Worm (Caenorhabditis elegans) whole organism, late embryonic: ENCODE results near the gene cmtr-2.
A peak's percentile ranks its signal among the peaks of the same experiment; 100 is the strongest.

Experiments
- T23F11.4 ChIP-seq: fragments of 200-800 bp; sonication (Bioruptor generic); optimal IDR thresholded peaks from 2 replicates; lab custom pipeline; 2018; ENCODE audit warnings: mild to moderate bottlenecking, missing genetic modification characterization, missing compliant biosample characterization
- Y22D7AL.16 ChIP-seq: sonication (generic microtip); optimal IDR thresholded peaks from 2 replicates; lab custom pipeline; 2016; ENCODE audit warnings: missing genetic modification characterization, missing compliant biosample characterization
- ahr-1 ChIP-seq: sonication (generic microtip); optimal IDR thresholded peaks from 2 replicates; lab custom pipeline; 2016; ENCODE audit warnings: missing genetic modification characterization, missing compliant biosample characterization
- ceh-14 ChIP-seq: sonication (generic microtip); optimal IDR thresholded peaks from 2 replicates; lab custom pipeline; 2016; ENCODE audit warnings: missing genotype, missing genetic modification characterization, missing compliant biosample characterization
- ceh-18 ChIP-seq: sonication (generic microtip); optimal IDR thresholded peaks from 2 replicates; lab custom pipeline; 2016; ENCODE audit warnings: missing genetic modification characterization, missing compliant biosample characterization
- ceh-19 ChIP-seq: fragments of 200-800 bp; sonication (Bioruptor generic); optimal IDR thresholded peaks from 2 replicates; lab custom pipeline; 2018; ENCODE audit warnings: mild to moderate bottlenecking, missing genetic modification characterization, missing compliant biosample characterization
- ceh-2 ChIP-seq: sonication (generic microtip); optimal IDR thresholded peaks from 2 replicates; lab custom pipeline; 2016; ENCODE audit warnings: missing genotype, missing genetic modification characterization, missing compliant biosample characterization
- ceh-24 ChIP-seq: sonication (generic microtip); optimal IDR thresholded peaks from 2 replicates; lab custom pipeline; 2016; ENCODE audit warnings: mild to moderate bottlenecking, missing genetic modification characterization, missing compliant biosample characterization
- ceh-30 ChIP-seq: fragments of 150-350 bp; optimal IDR thresholded peaks from 2 replicates; lab custom pipeline; 2014; ENCODE audit warnings: missing biosample characterization, missing genetic modification characterization
- ceh-45 ChIP-seq: fragments of 200-800 bp; sonication (Bioruptor generic); IDR thresholded peaks from 2 replicates; pipeline ENCODE4 v1.3.6; 2022; ENCODE audit warnings: missing genetic modification reagents, missing genetic modification characterization, missing compliant biosample characterization
- ceh-48 ChIP-seq: sonication (generic microtip); optimal IDR thresholded peaks from 2 replicates; lab custom pipeline; 2016; ENCODE audit warnings: missing genetic modification characterization, inconsistent platforms, missing compliant biosample characterization
- ceh-6 ChIP-seq: fragments of 200-800 bp; sonication (Bioruptor generic); optimal IDR thresholded peaks from 2 replicates; lab custom pipeline; 2018; ENCODE audit warnings: mild to moderate bottlenecking, missing genetic modification characterization, missing compliant biosample characterization
- che-1 ChIP-seq: sonication (generic microtip); optimal IDR thresholded peaks from 2 replicates; lab custom pipeline; 2016; ENCODE audit warnings: mild to moderate bottlenecking, missing genetic modification characterization, missing compliant biosample characterization
- eyg-1 ChIP-seq: sonication (generic microtip); optimal IDR thresholded peaks from 2 replicates; lab custom pipeline; 2016; ENCODE audit warnings: missing genotype, missing genetic modification characterization, missing compliant biosample characterization
- fkh-6 ChIP-seq: sonication (generic microtip); optimal IDR thresholded peaks from 2 replicates; lab custom pipeline; 2016; ENCODE audit warnings: missing genetic modification characterization, missing compliant biosample characterization
- hlh-15 ChIP-seq: sonication (generic microtip); optimal IDR thresholded peaks from 2 replicates; lab custom pipeline; 2016; ENCODE audit warnings: missing genetic modification characterization, missing compliant biosample characterization
- lim-6 ChIP-seq: sonication (generic microtip); optimal IDR thresholded peaks from 2 replicates; lab custom pipeline; 2016; ENCODE audit warnings: missing genetic modification characterization, missing compliant biosample characterization
- madf-2 ChIP-seq: sonication (generic microtip); optimal IDR thresholded peaks from 2 replicates; lab custom pipeline; 2017; ENCODE audit warnings: missing genetic modification characterization, missing compliant biosample characterization
- mec-3 ChIP-seq: sonication (generic microtip); optimal IDR thresholded peaks from 2 replicates; lab custom pipeline; 2016; ENCODE audit warnings: borderline replicate concordance, missing genetic modification characterization, missing compliant biosample characterization
- nfya-1 ChIP-seq: sonication (generic microtip); optimal IDR thresholded peaks from 2 replicates; lab custom pipeline; 2017; ENCODE audit warnings: missing genetic modification characterization, mild to moderate bottlenecking, missing compliant biosample characterization, antibody characterized with exemption, moderate library complexity
- nhr-11 ChIP-seq: fragments of 150-350 bp; optimal IDR thresholded peaks from 2 replicates; lab custom pipeline; 2014; ENCODE audit warnings: missing biosample characterization, missing genetic modification characterization
- pag-3 ChIP-seq: sonication (generic microtip); optimal IDR thresholded peaks from 2 replicates; lab custom pipeline; 2016; ENCODE audit warnings: missing compliant biosample characterization, missing genetic modification characterization, borderline replicate concordance
- pat-9 ChIP-seq: fragments of 200-800 bp; sonication (Bioruptor generic); optimal IDR thresholded peaks from 2 replicates; lab custom pipeline; 2018; ENCODE audit warnings: mild to moderate bottlenecking, missing genetic modification characterization, moderate library complexity, missing compliant biosample characterization
- pax-1 ChIP-seq: fragments of 150-350 bp; optimal IDR thresholded peaks from 2 replicates; lab custom pipeline; 2014; ENCODE audit warnings: missing biosample characterization, missing genetic modification characterization
- pha-2 ChIP-seq: sonication (generic microtip); optimal IDR thresholded peaks from 2 replicates; lab custom pipeline; 2017; ENCODE audit warnings: mild to moderate bottlenecking, missing genetic modification characterization, missing compliant biosample characterization
- pha-4 ChIP-seq: fragments of 150-350 bp; optimal IDR thresholded peaks from 2 replicates; lab custom pipeline; 2018; ENCODE audit warnings: missing biosample characterization, missing genetic modification reagents, missing genetic modification characterization
- pqm-1 ChIP-seq: sonication (generic microtip); optimal IDR thresholded peaks from 2 replicates; lab custom pipeline; 2016; ENCODE audit warnings: missing genetic modification characterization, missing compliant biosample characterization
- pros-1 ChIP-seq: fragments of 150-350 bp; optimal IDR thresholded peaks from 2 replicates; lab custom pipeline; 2014; ENCODE audit warnings: missing biosample characterization, missing genetic modification reagents, missing genetic modification characterization
- ref-2 ChIP-seq: sonication (generic microtip); optimal IDR thresholded peaks from 2 replicates; lab custom pipeline; 2016; ENCODE audit warnings: missing genetic modification characterization, missing compliant biosample characterization
- sdc-2 ChIP-seq: sonication (generic microtip); optimal IDR thresholded peaks from 2 replicates; lab custom pipeline; 2016; ENCODE audit warnings: missing genotype, missing genetic modification characterization, missing compliant biosample characterization
- syd-9 ChIP-seq: sonication (generic microtip); optimal IDR thresholded peaks from 2 replicates; lab custom pipeline; 2016; ENCODE audit warnings: mild to moderate bottlenecking, missing genetic modification characterization, moderate library complexity, missing compliant biosample characterization
- tbx-2 ChIP-seq: sonication (generic microtip); optimal IDR thresholded peaks from 2 replicates; lab custom pipeline; 2016; ENCODE audit warnings: missing genetic modification characterization, missing compliant biosample characterization
- unc-3 ChIP-seq, 2 experiments: fragments of 200-800 bp in 1 of 2; sonication (Bioruptor generic) in 1 of 2; sonication (generic microtip) in 1 of 2; conservative IDR thresholded peaks in 1 of 2; optimal IDR thresholded peaks in 1 of 2; 2 replicates each; pipeline versions ENCODE4 v1.3.6 to Lab custom; 2016 to 2022; ENCODE audit warnings: missing compliant biosample characterization in 2 of 2, missing genetic modification characterization in 2 of 2, missing genetic modification reagents in 1 of 2
- unc-42 ChIP-seq: sonication (generic microtip); optimal IDR thresholded peaks from 2 replicates; lab custom pipeline; 2016; ENCODE audit warnings: missing genotype, missing genetic modification characterization, missing compliant biosample characterization
- unc-55 ChIP-seq: sonication (generic microtip); optimal IDR thresholded peaks from 2 replicates; lab custom pipeline; 2017; ENCODE audit warnings: missing biosample characterization, missing genetic modification reagents, missing genetic modification characterization
- zip-5 ChIP-seq: sonication (generic microtip); optimal IDR thresholded peaks from 2 replicates; lab custom pipeline; 2016; ENCODE audit warnings: missing genetic modification characterization, missing compliant biosample characterization

Gene cmtr-2

DNA sequence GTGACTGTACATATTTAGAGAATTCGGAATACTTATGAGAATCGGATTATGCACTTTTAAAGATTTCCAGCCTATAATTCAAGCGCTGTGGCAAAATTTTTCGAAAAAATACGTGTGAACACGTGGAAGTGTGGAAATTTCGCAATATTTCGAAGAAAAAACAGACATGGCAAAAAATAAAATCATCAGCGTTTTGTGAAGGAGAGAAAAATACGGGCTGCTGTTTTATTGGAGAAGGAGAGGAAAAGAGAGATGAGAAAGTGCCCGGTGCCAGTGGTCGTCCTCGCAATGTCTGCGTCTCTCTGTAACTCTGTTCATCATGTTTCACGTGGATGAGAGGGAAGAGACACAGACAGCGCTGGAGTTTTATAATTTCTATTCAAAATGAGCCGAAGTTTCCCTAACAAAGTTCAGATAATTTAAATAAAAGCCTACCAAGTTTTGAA is 9.2 kb upstream of the cmtr-2 start (continued):
- TF ChIP-seq Y22D7AL.16 (tag; lab: Kevin White, UChicago) = no peak
- TF ChIP-seq lim-6 (tag; lab: Kevin White, UChicago) = no peak
- TF ChIP-seq eyg-1 = no peak
- TF ChIP-seq ceh-45 (GFP tag; lab: Robert Waterston, UW) = no peak
- TF ChIP-seq sdc-2 (tag; lab: Kevin White, UChicago) = no peak
- no peak for TF ChIP-seq T23F11.4 (GFP tag; lab: Kevin White, UChicago)
- no peak for TF ChIP-seq ceh-24 (tag; lab: Kevin White, UChicago)
- TF ChIP-seq ceh-19 = no peak
- no peak for TF ChIP-seq syd-9 (tag; lab: Kevin White, UChicago)
- TF ChIP-seq tbx-2 (tag; lab: Kevin White, UChicago) = peak; percentile 3
- no peak for TF ChIP-seq unc-3 (GFP tag; conservative IDR thresholded peaks at IDR 0.05; lab: Robert Waterston, UW)
- TF ChIP-seq unc-3 (tag; optimal IDR thresholded peaks at IDR 0.05; lab: Kevin White, UChicago) = no peak
- no peak for TF ChIP-seq pax-1
- TF ChIP-seq ceh-6 = no peak
- no peak for TF ChIP-seq madf-2 (tag; lab: Kevin White, UChicago)
- no peak for TF ChIP-seq pha-4 (tag; lab: Kevin White, UChicago)
- TF ChIP-seq nhr-11 (tag; lab: Kevin White, UChicago) = no peak
- peak; percentile 11 for TF ChIP-seq ceh-18 (tag; lab: Kevin White, UChicago)
- peak; percentile 80 for TF ChIP-seq nfya-1 (tag; lab: Kevin White, UChicago)
- TF ChIP-seq ceh-30 (tag; lab: Kevin White, UChicago) = no peak
- peak; percentile 27 for TF ChIP-seq unc-42 (tag; lab: Kevin White, UChicago)
- TF ChIP-seq ref-2 (tag; lab: Kevin White, UChicago) = peak; percentile 26
- no peak for TF ChIP-seq pat-9 (tag; lab: Kevin White, UChicago)
- TF ChIP-seq unc-55 = peak; percentile 80
- TF ChIP-seq mec-3 = no peak

DNA sequence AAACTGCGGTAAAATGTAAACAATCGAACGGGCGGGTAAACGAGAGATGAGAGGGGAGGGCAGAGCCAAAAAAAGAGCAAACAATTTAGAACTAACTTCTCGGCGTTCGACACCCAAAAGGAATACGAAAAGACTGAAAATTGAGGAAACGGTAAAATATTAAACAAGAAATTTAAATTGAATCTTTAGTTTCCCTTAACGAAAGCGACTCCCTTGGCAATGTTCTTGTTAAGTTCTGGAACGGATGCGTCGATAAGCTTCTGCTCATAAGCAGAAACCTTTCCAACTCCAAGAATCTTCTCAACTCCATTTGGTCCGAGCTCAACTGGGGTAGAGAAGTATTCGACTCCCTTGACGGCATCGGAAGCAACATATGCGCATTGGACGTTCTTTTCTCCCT is 8.6 kb upstream of the cmtr-2 start:
- TF ChIP-seq ceh-14 (tag; lab: Kevin White, UChicago) = no peak
- no peak for TF ChIP-seq unc-3 (GFP tag; conservative IDR thresholded peaks at IDR 0.05; lab: Robert Waterston, UW)
- no peak for TF ChIP-seq unc-3 (tag; optimal IDR thresholded peaks at IDR 0.05; lab: Kevin White, UChicago)
- TF ChIP-seq ceh-48 (tag; lab: Kevin White, UChicago) = no peak
- TF ChIP-seq unc-42 (tag; lab: Kevin White, UChicago) = no peak
- no peak for TF ChIP-seq sdc-2 (tag; lab: Kevin White, UChicago)
- TF ChIP-seq ceh-2 (tag; lab: Kevin White, UChicago) = no peak
- no peak for TF ChIP-seq pqm-1 (tag; lab: Kevin White, UChicago)
- TF ChIP-seq, all 69 proteins: peak for 0

DNA sequence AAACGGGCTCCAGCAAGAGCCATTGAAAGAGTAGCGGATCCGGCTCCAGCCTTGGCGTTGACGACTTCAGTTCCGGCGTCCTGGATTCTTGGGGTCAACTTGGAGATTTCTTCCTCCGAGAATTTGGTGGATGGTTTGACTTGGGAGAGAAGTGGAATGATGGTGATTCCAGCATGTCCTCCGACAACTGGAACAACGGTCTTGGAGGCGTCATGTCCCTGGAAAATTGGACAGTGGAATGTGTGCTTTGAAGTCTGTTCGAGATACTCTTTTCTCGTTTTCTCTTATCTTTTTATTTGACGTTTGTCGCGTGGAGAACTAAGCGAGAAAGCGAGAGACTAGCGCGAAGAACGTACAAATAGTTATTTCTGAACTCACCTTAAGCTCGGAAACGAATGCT is 8.1 kb upstream of the cmtr-2 start:
- TF ChIP-seq pha-2 (tag; lab: Kevin White, UChicago) (no peak), ref-2 (tag; lab: Kevin White, UChicago) (no peak), ceh-6 (no peak), unc-42 (tag; lab: Kevin White, UChicago) (no peak), ahr-1 (tag; lab: Kevin White, UChicago) (no peak), pag-3 (tag; lab: Kevin White, UChicago) (no peak), unc-3 (GFP tag; conservative IDR thresholded peaks at IDR 0.05; lab: Robert Waterston, UW) (no peak), unc-3 (tag; optimal IDR thresholded peaks at IDR 0.05; lab: Kevin White, UChicago) (no peak), pqm-1 (tag; lab: Kevin White, UChicago) (no peak), tbx-2 (tag; lab: Kevin White, UChicago) (no peak), pros-1 (no peak), syd-9 (tag; lab: Kevin White, UChicago) (no peak), che-1 (tag; lab: Kevin White, UChicago) (no peak)

DNA sequence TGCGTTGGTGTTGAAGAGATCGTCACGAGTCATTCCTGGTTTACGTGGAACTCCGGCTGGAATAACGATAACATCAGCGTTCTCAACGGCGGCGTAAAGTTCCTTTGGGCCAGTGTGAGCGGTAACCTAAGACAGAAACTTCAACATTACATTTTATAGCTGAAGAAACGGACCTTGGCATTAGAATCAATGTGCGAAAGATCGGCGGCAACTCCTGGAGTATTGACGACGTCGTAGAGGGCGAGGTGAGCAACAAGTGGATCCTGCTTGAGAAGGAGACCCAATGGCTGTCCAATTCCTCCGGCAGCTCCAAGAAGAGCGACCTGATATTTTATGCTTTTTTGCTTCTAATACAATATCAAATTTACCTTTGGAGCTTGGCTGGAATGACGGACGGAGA is 7.6 kb upstream of the cmtr-2 start:
- TF ChIP-seq zip-5 (tag; lab: Kevin White, UChicago) (no peak), Y22D7AL.16 (tag; lab: Kevin White, UChicago) (no peak), nhr-11 (tag; lab: Kevin White, UChicago) (no peak), hlh-15 (no peak), fkh-6 (tag; lab: Kevin White, UChicago) (no peak)
